Fruit fly (Drosophila melanogaster) whole organism, embryonic: ENCODE results near the gene CG5882.

ENCODE experiments used
- Aef1 ChIP-seq: fragments of 200-800 bp; sonication (Bioruptor generic); IDR thresholded peaks from 3 replicates; pipeline ENCODE4 v1.3.6; 2022; ENCODE audit warnings: missing biosample characterization, missing genetic modification characterization
- Atf-2 ChIP-seq: fragments of 200-800 bp; sonication (Bioruptor generic); optimal IDR thresholded peaks from 2 replicates; lab custom pipeline; 2016; ENCODE audit warnings: missing biosample characterization, missing genetic modification characterization
- Bgb ChIP-seq: fragments of 200-800 bp; sonication (Bioruptor generic); IDR thresholded peaks from 2 replicates; pipeline ENCODE4 v1.3.6; 2022; ENCODE audit warnings: missing biosample characterization, missing genetic modification characterization; ENCODE audit not compliant: partially characterized antibody
- CG10979 ChIP-seq: fragments of 200-800 bp; sonication (Bioruptor generic); optimal IDR thresholded peaks from 2 replicates; lab custom pipeline; 2018; ENCODE audit warnings: missing biosample characterization, mild to moderate bottlenecking, missing genetic modification characterization, moderate library complexity
- CG12219 ChIP-seq: fragments of 200-800 bp; sonication (Bioruptor generic); optimal IDR thresholded peaks from 3 replicates; lab custom pipeline; 2018; ENCODE audit warnings: missing biosample characterization, mild to moderate bottlenecking, missing genetic modification characterization
- CG13296 ChIP-seq: fragments of 200-800 bp; sonication (Bioruptor generic); optimal IDR thresholded peaks from 3 replicates; lab custom pipeline; 2018; ENCODE audit warnings: missing biosample characterization, mild to moderate bottlenecking, missing genetic modification characterization
- CG14965 ChIP-seq: fragments of 200-800 bp; sonication (Bioruptor generic); optimal IDR thresholded peaks from 2 replicates; lab custom pipeline; 2016; ENCODE audit warnings: missing biosample characterization, missing genetic modification characterization, borderline replicate concordance
- CG15696 ChIP-seq: fragments of 200-800 bp; sonication (Bioruptor generic); optimal IDR thresholded peaks from 2 replicates; lab custom pipeline; 2019; ENCODE audit warnings: missing biosample characterization, mild to moderate bottlenecking, missing genetic modification characterization, moderate library complexity
- CG1602 ChIP-seq: fragments of 200-800 bp; sonication (Bioruptor generic); optimal IDR thresholded peaks from 3 replicates; lab custom pipeline; 2016; ENCODE audit warnings: missing biosample characterization, missing genetic modification characterization
- CG16779 ChIP-seq: fragments of 200-800 bp; sonication (Bioruptor generic); IDR thresholded peaks from 2 replicates; pipeline ENCODE4 v1.3.6; 2022; ENCODE audit warnings: missing biosample characterization, missing genetic modification characterization
- CG17802 ChIP-seq: fragments of 200-800 bp; sonication (Bioruptor generic); optimal IDR thresholded peaks from 2 replicates; lab custom pipeline; 2018; ENCODE audit warnings: missing biosample characterization, mild to moderate bottlenecking, missing genetic modification characterization, moderate library complexity
- CG31441 ChIP-seq: fragments of 200-800 bp; sonication (Bioruptor generic); IDR thresholded peaks from 2 replicates; pipeline ENCODE4 v1.3.6; 2022; ENCODE audit warnings: missing biosample characterization, missing genetic modification characterization
- CG34376 ChIP-seq: fragments of 200-800 bp; sonication (Bioruptor generic); optimal IDR thresholded peaks from 2 replicates; lab custom pipeline; 2018; ENCODE audit warnings: missing biosample characterization, mild to moderate bottlenecking, missing genetic modification characterization
- CG4424 ChIP-seq: fragments of 200-800 bp; sonication (Bioruptor generic); optimal IDR thresholded peaks from 3 replicates; lab custom pipeline; 2016; ENCODE audit warnings: missing biosample characterization, missing genetic modification characterization
- CG4707 ChIP-seq: fragments of 200-800 bp; sonication (Bioruptor generic); optimal IDR thresholded peaks from 2 replicates; lab custom pipeline; 2018; ENCODE audit warnings: missing biosample characterization, mild to moderate bottlenecking, missing genetic modification characterization, moderate library complexity
- CG7372 ChIP-seq: fragments of 200-800 bp; sonication (Bioruptor generic); IDR thresholded peaks from 2 replicates; pipeline ENCODE4 v1.3.6; 2022; ENCODE audit warnings: missing biosample characterization, missing genetic modification characterization
- CG7786 ChIP-seq: fragments of 200-800 bp; sonication (Bioruptor generic); optimal IDR thresholded peaks from 2 replicates; lab custom pipeline; 2016; ENCODE audit warnings: missing biosample characterization, missing genetic modification characterization
- CG8478 ChIP-seq: fragments of >200 bp; optimal IDR thresholded peaks from 2 replicates; lab custom pipeline; 2018
- Dp ChIP-seq: fragments of 200-800 bp; sonication (Bioruptor generic); optimal IDR thresholded peaks from 2 replicates; lab custom pipeline; 2018; ENCODE audit warnings: missing biosample characterization, mild to moderate bottlenecking, missing genetic modification characterization, moderate library complexity
- Ets65A ChIP-seq: fragments of 200-800 bp; sonication (Bioruptor generic); peaks from one replicate; lab custom pipeline; 2016; ENCODE audit warnings: missing biosample characterization, missing genetic modification characterization
- Ets97D ChIP-seq: fragments of 200-800 bp; sonication (Bioruptor generic); optimal IDR thresholded peaks from 3 replicates; lab custom pipeline; 2016; ENCODE audit warnings: missing biosample characterization, missing genetic modification characterization
- GATAe ChIP-seq: fragments of 200-800 bp; sonication (Bioruptor generic); conservative IDR thresholded peaks from 2 replicates; pipeline ENCODE4 v1.3.6; 2022; ENCODE audit warnings: missing biosample characterization, missing genetic modification characterization
- HLH3B ChIP-seq: fragments of 200-800 bp; sonication (Bioruptor generic); IDR thresholded peaks from 2 replicates; pipeline ENCODE4 v1.3.6; 2022; ENCODE audit warnings: missing biosample characterization, missing genetic modification characterization
- NFAT ChIP-seq: fragments of 200-800 bp; sonication (Bioruptor generic); IDR thresholded peaks from 2 replicates; pipeline ENCODE4 v1.3.6; 2022; ENCODE audit warnings: missing biosample characterization, missing genetic modification characterization
- Oaz ChIP-seq: fragments of 200-800 bp; sonication (Bioruptor generic); IDR thresholded peaks from 2 replicates; pipeline ENCODE4 v1.3.6; 2022; ENCODE audit warnings: missing biosample characterization, missing genetic modification characterization
- Pdp1 ChIP-seq, 2 experiments: fragments of 200-800 bp; sonication (Bioruptor generic); optimal IDR thresholded peaks; 3 replicates each; lab custom pipeline; 2016; ENCODE audit warnings: missing biosample characterization in 2 of 2, missing genetic modification characterization in 2 of 2, mild to moderate bottlenecking in 1 of 2, moderate library complexity in 1 of 2
- Rfx ChIP-seq: fragments of 200-800 bp; sonication (Bioruptor generic); IDR thresholded peaks from 2 replicates; pipeline ENCODE4 v1.3.6; 2022; ENCODE audit warnings: missing biosample characterization, missing genetic modification characterization
- Side ChIP-seq: fragments of 200-800 bp; sonication (Bioruptor generic); optimal IDR thresholded peaks from 2 replicates; lab custom pipeline; 2016; ENCODE audit warnings: missing biosample characterization, missing genetic modification characterization
- abd-A ChIP-seq: fragments of 200-800 bp; sonication (Bioruptor generic); optimal IDR thresholded peaks from 3 replicates; lab custom pipeline; 2019; ENCODE audit warnings: missing biosample characterization, mild to moderate bottlenecking, missing genetic modification characterization, moderate library complexity
- bigmax ChIP-seq: fragments of 200-800 bp; sonication (Bioruptor generic); optimal IDR thresholded peaks from 2 replicates; lab custom pipeline; 2018; ENCODE audit warnings: missing biosample characterization, mild to moderate bottlenecking, missing genetic modification characterization
- chinmo ChIP-seq: fragments of 200-800 bp; sonication (Bioruptor generic); IDR thresholded peaks from 4 replicates; pipeline ENCODE4 v1.3.6; 2022; ENCODE audit warnings: missing biosample characterization, missing genetic modification characterization; ENCODE audit not compliant: partially characterized antibody
- cwo ChIP-seq: fragments of 200-800 bp; sonication (Bioruptor generic); optimal IDR thresholded peaks from 3 replicates; lab custom pipeline; 2017; ENCODE audit warnings: missing biosample characterization, missing genetic modification characterization, mild to moderate bottlenecking, moderate library complexity, missing genetic modification reagents
- dan ChIP-seq: fragments of 200-800 bp; sonication (Bioruptor generic); IDR thresholded peaks from 2 replicates; pipeline ENCODE4 v1.3.6; 2022; ENCODE audit warnings: missing biosample characterization, missing genetic modification characterization
- dati ChIP-seq: fragments of 200-800 bp; sonication (Bioruptor generic); IDR thresholded peaks from 2 replicates; pipeline ENCODE4 v1.3.6; 2022; ENCODE audit warnings: missing biosample characterization, missing genetic modification characterization
- exex ChIP-seq: fragments of 200-800 bp; sonication (Bioruptor generic); optimal IDR thresholded peaks from 4 replicates; lab custom pipeline; 2018; ENCODE audit warnings: missing biosample characterization, mild to moderate bottlenecking, missing genetic modification characterization, moderate library complexity
- gce ChIP-seq: fragments of 200-800 bp; sonication (Bioruptor generic); IDR thresholded peaks from 3 replicates; pipeline ENCODE4 v1.3.6; 2022; ENCODE audit warnings: missing biosample characterization, missing genetic modification characterization
- gcm ChIP-seq: fragments of 200-800 bp; sonication (Bioruptor generic); optimal IDR thresholded peaks from 2 replicates; lab custom pipeline; 2019; ENCODE audit warnings: missing biosample characterization, mild to moderate bottlenecking, missing genetic modification characterization, moderate library complexity
- grn ChIP-seq: fragments of 200-800 bp; sonication (Bioruptor generic); optimal IDR thresholded peaks from 3 replicates; lab custom pipeline; 2017; ENCODE audit warnings: missing biosample characterization, missing genetic modification characterization
- gsb-n ChIP-seq: fragments of 200-800 bp; sonication (Bioruptor generic); optimal IDR thresholded peaks from 3 replicates; lab custom pipeline; 2018; ENCODE audit warnings: missing biosample characterization, mild to moderate bottlenecking, missing genetic modification characterization
- klu ChIP-seq: fragments of 200-800 bp; sonication (Bioruptor generic); IDR thresholded peaks from 2 replicates; pipeline ENCODE4 v1.3.6; 2022; ENCODE audit warnings: missing biosample characterization, missing genetic modification characterization
- knrl ChIP-seq: fragments of 200-800 bp; sonication (Bioruptor generic); IDR thresholded peaks from 3 replicates; pipeline ENCODE4 v1.3.6; 2022; ENCODE audit warnings: missing biosample characterization, missing genetic modification characterization; ENCODE audit not compliant: partially characterized antibody
- lab ChIP-seq: fragments of 200-800 bp; sonication (Bioruptor generic); optimal IDR thresholded peaks from 3 replicates; lab custom pipeline; 2017; ENCODE audit warnings: missing biosample characterization, missing genetic modification characterization, mild to moderate bottlenecking, moderate library complexity, missing genetic modification reagents
- maf-S ChIP-seq: fragments of 200-800 bp; sonication (Bioruptor generic); optimal IDR thresholded peaks from 2 replicates; lab custom pipeline; 2016; ENCODE audit warnings: missing biosample characterization, missing genetic modification characterization
- pnt ChIP-seq: fragments of 200-800 bp; sonication (Bioruptor generic); optimal IDR thresholded peaks from 3 replicates; lab custom pipeline; 2016; ENCODE audit warnings: missing biosample characterization, missing genetic modification characterization
- sens ChIP-seq: fragments of 200-800 bp; sonication (Bioruptor generic); peaks from one replicate; lab custom pipeline; 2016; ENCODE audit warnings: missing biosample characterization, missing genetic modification characterization
- sob ChIP-seq: fragments of 200-800 bp; sonication (Bioruptor generic); IDR thresholded peaks from 2 replicates; pipeline ENCODE4 v1.3.6; 2022; ENCODE audit warnings: missing biosample characterization, missing genetic modification characterization
- wor ChIP-seq: fragments of 200-800 bp; sonication (Bioruptor generic); IDR thresholded peaks from 2 replicates; pipeline ENCODE4 v1.3.6; 2022; ENCODE audit warnings: missing biosample characterization, missing genetic modification characterization
- z ChIP-seq: fragments of 200-800 bp; sonication (Bioruptor generic); IDR thresholded peaks from 3 replicates; pipeline ENCODE4 v1.3.6; 2022; ENCODE audit warnings: missing biosample characterization, missing genetic modification characterization

The CG5882 gene

dm6 chr3R:27106134-27106694 lies 12.2 kb upstream of the CG5882 start, which contains the start of gene CAH9:
Gene CAH9 (minus strand): TSS chr3R:27106184.
- TF ChIP-seq klu (GFP tag; lab: Robert Waterston, UW) (no peak), Aef1 (GFP tag; lab: Robert Waterston, UW) (no peak), Dp (GFP tag; lab: Kevin White, UChicago) (no peak), CG16779 (no peak), z (GFP tag; lab: Robert Waterston, UW) (no peak), Ets65A (peak; percentile 61), Ets97D (no peak), cwo (GFP tag; lab: Kevin White, UChicago) (peak; percentile 8), CG10979 (no peak), NFAT (GFP tag; lab: Robert Waterston, UW) (0 out of 2 replicates have a peak, but pooled peaks have one; percentile 3), CG14965 (no peak), Rfx (GFP tag; lab: Robert Waterston, UW) (no peak), CG7372 (GFP tag; lab: Robert Waterston, UW) (peak; percentile 73), dan (no peak), gsb-n (no peak)

DNA sequence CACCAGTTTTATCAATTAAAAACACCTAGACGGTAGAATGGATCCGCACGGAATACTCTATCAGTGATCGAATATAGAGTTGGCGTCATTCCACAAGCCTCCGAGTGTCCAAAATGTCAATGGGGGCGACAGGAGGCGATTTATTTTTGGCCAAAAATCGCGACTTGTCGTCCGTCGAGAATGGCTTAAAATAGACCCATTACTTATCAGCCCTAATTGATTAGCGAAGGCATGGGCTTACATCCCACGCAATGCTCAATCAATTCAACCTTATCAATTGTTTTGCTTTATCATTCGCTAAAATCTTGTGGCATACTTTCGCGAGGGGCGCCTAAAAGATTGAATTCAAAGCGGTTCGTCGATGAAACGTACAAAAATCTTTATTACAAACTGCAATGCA lies 10.3 kb upstream of the CG5882 start:
- TF ChIP-seq Side (no peak), gce (GFP tag; lab: Robert Waterston, UW) (no peak), chinmo (0 out of 4 replicates have a peak, but pooled peaks have one; percentile 41), GATAe (0 out of 2 replicates have a peak, but pooled peaks have one; percentile 25), sens (GFP tag; lab: Kevin White, UChicago) (no peak), gcm (no peak), grn (peak; percentile 80), CG7786 (GFP tag; lab: Kevin White, UChicago) (no peak), CG4424 (GFP tag; lab: Kevin White, UChicago) (no peak), CG34376 (no peak), exex (tag; lab: Kevin White, UChicago) (peak; percentile 31), CG15696 (no peak), Atf-2 (GFP tag; lab: Kevin White, UChicago) (no peak), lab (GFP tag; lab: Kevin White, UChicago) (peak; percentile 60), wor (no peak)

DNA sequence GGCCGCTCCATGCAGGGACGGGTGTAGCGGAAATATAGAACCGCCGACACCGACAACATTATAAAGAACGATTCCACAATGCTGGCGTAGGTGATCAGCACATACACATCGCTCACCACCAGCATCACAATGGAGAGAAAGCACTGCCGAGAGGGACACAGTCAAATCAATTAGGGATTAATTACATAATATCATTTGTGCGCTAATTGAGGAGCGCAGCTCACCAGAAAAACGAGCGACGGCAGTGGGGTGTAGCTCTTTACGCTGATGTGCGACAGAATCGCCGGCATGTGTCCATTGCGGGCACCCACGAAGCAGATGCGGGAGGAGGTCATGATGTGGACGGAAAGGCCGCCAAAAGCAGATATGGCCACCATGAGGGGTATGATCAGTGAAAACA lies 9.0 kb upstream of the CG5882 start:
- no peak for TF ChIP-seq Bgb (GFP tag; lab: Robert Waterston, UW)
- TF ChIP-seq HLH3B (GFP tag; lab: Robert Waterston, UW) = no peak
- peak in 1 of 2 experiments; percentile 51 for TF ChIP-seq Pdp1 (GFP tag; optimal IDR thresholded peaks at IDR 0.05; lab: Kevin White, UChicago)
- TF ChIP-seq sob (GFP tag; lab: Robert Waterston, UW) = no peak
- TF ChIP-seq gcm = peak; percentile 74

DNA sequence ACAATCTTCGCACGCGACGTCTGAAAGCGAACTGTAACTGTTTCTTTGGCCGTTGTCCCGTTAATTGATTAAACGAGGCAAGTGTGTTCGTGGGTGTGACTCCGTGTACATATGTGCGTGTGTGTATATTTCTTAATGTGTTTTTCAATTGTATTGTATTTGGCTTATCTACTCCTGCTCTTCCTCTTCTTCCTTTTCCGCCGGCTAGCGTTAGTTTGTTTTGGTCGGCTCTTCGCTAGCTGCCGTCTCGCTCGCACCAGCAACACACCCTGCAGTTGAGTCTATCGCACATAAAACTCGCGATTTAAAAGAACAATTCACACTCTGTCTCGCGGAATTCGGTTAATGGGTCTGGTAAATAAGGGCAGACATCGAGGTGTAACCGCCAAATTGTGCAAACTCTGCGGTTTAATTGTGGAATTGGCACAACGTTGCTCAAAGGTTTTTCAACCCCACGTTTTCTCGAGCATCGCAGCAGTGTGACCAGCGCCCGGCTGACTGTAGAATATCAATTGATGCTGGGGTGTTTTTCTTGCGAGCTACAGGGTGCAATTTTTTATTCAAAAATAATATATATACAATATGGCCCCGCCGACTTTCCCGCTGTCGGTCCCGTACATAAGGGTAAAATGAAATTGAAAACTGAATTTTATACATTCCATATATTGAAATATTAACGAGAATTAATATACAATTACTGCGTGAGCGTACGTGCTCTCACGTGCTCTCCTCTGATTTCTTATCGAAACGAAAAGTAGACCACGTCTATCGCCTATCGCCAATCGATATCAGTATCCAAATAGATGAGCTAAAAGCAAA lies 6.5 kb upstream of the CG5882 start, which contains the start of the genes gb and CG5815:
Gene gb, minus strand, starts transcription at position 487 of the 819 bp plus-strand sequence.
Gene CG5815, plus strand, starts transcription at position 783 of the 819 bp plus-strand sequence.
- TF ChIP-seq CG13296 (GFP tag; lab: Kevin White, UChicago) = peak; percentile 87
- no peak; the same call in 1 of the 2 replicates for TF ChIP-seq dati (GFP tag; lab: Robert Waterston, UW)
- peak; percentile 13 for TF ChIP-seq CG4707 (GFP tag; lab: Kevin White, UChicago)
- peak; percentile 50 for TF ChIP-seq pnt (GFP tag; lab: Kevin White, UChicago)
- TF ChIP-seq CG17802 = peak; percentile 75
- peak; percentile 91 for TF ChIP-seq CG1602 (GFP tag; lab: Kevin White, UChicago)
- no peak for TF ChIP-seq CG8478 (lab: Kevin White, UChicago)
- peak; percentile 92 for TF ChIP-seq knrl (GFP tag; lab: Robert Waterston, UW)
- peak; percentile 80 for TF ChIP-seq Oaz
- TF ChIP-seq CG31441 (GFP tag; lab: Robert Waterston, UW) = peak; percentile 95
- TF ChIP-seq CG12219 = peak; percentile 61
- no peak for TF ChIP-seq abd-A (tag; lab: Kevin White, UChicago)
- no peak for TF ChIP-seq bigmax (GFP tag; lab: Kevin White, UChicago)
- TF ChIP-seq maf-S (GFP tag; lab: Kevin White, UChicago) = peak; percentile 66
